Fruit fly (Drosophila melanogaster): ENCODE results near the gene CG31115.

DNA sequence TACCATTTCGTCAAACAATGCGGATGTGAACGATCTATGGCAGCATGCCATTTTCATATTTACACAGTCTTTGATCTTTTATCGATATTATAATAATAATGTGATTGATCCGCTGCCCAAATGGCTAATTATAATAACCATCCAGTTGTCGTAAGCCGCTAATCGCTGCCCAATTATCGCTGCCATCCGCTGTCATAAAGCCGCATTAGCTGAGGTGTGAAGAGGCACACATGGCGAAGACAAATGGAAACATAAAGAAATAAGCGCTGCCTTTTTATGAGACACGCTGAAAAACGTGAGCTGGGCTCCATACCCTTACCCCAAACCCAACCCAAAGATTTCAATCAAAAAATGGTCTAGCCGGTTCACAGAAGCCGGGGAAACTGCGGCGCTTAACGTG lies 24.7 kb upstream of the CG31115 start:
- TF ChIP-seq CG8478 (optimal IDR thresholded peaks at IDR 0.05) (no peak), CTCF (optimal IDR thresholded peaks at IDR 0.05) (no peak)

Measured in S2 (cell line).